Worm (Caenorhabditis elegans): Measurements from ENCODE around the gene T12A7.6.

ce11 chrIV:11760700-11761459 is 11.9 kb downstream of the T12A7.6 start, which contains the start of gene T12A7.2:
- TF ChIP-seq snpc-4 (tag; optimal IDR thresholded peaks at IDR 0.05) = no peak
- TF ChIP-seq ces-1 (GFP tag; optimal IDR thresholded peaks at IDR 0.05) = no peak
- TF ChIP-seq bed-3 (GFP tag; optimal IDR thresholded peaks at IDR 0.05) = no peak
- no peak for TF ChIP-seq nhr-28 (tag; optimal IDR thresholded peaks at IDR 0.05)
- TF ChIP-seq nhr-237 (tag; optimal IDR thresholded peaks at IDR 0.05) = no peak
- no peak for TF ChIP-seq elt-3 (tag; optimal IDR thresholded peaks at IDR 0.05)
- TF ChIP-seq nhr-76 (tag; optimal IDR thresholded peaks at IDR 0.05) = no peak
- TF ChIP-seq hlh-1 (tag; optimal IDR thresholded peaks at IDR 0.05) = no peak
- TF ChIP-seq lin-13 (tag; optimal IDR thresholded peaks at IDR 0.05) = no peak
- TF ChIP-seq zip-8 (tag; optimal IDR thresholded peaks at IDR 0.05) = no peak
- no peak for TF ChIP-seq ceh-43 (GFP tag; optimal IDR thresholded peaks at IDR 0.05)
- no peak for TF ChIP-seq sem-2 (GFP tag; optimal IDR thresholded peaks at IDR 0.05)

Data from whole organism, mixed stage, embryonic.